Fruit fly (Drosophila melanogaster) whole organism, embryonic: Measurements from ENCODE around the gene Bem46.
A peak's percentile ranks its signal among the peaks of the same experiment; 100 is the strongest.

ENCODE experiments used
- Awh ChIP-seq: fragments of 200-800 bp; sonication (Bioruptor generic); IDR thresholded peaks from 2 replicates; pipeline ENCODE4, ENCODE4 v1.3.6; 2022; ENCODE audit warnings: missing biosample characterization, missing genetic modification characterization
- CG10267 ChIP-seq: fragments of 200-800 bp; sonication (Bioruptor generic); optimal IDR thresholded peaks from 2 replicates; lab custom pipeline; 2018; ENCODE audit warnings: missing biosample characterization, mild to moderate bottlenecking, missing genetic modification characterization, moderate library complexity
- CG10959 ChIP-seq: fragments of 200-800 bp; sonication (Bioruptor generic); IDR thresholded peaks from 2 replicates; pipeline ENCODE4 v1.3.6; 2022; ENCODE audit warnings: missing biosample characterization, missing genetic modification characterization
- CG11093 ChIP-seq: fragments of 200-800 bp; sonication (Bioruptor generic); IDR thresholded peaks from 3 replicates; pipeline ENCODE4 v1.3.6; 2022; ENCODE audit warnings: missing biosample characterization, missing genetic modification characterization
- CG12942 ChIP-seq: fragments of 200-800 bp; sonication (Bioruptor generic); optimal IDR thresholded peaks from 3 replicates; lab custom pipeline; 2016; ENCODE audit warnings: missing biosample characterization, missing genetic modification characterization
- CG17359 ChIP-seq: fragments of 200-800 bp; sonication (Bioruptor generic); optimal IDR thresholded peaks from 3 replicates; lab custom pipeline; 2018; ENCODE audit warnings: missing biosample characterization, mild to moderate bottlenecking, missing genetic modification characterization, moderate library complexity
- CG17612 ChIP-seq: fragments of 200-800 bp; sonication (Bioruptor generic); IDR thresholded peaks from 2 replicates; pipeline ENCODE4 v1.3.6; 2022; ENCODE audit warnings: missing biosample characterization, missing genetic modification characterization
- CG2120 ChIP-seq: fragments of 200-800 bp; sonication (Bioruptor generic); optimal IDR thresholded peaks from 3 replicates; lab custom pipeline; 2016; ENCODE audit warnings: missing biosample characterization, missing genetic modification characterization
- CG31441 ChIP-seq: fragments of 200-800 bp; sonication (Bioruptor generic); IDR thresholded peaks from 2 replicates; pipeline ENCODE4 v1.3.6; 2022; ENCODE audit warnings: missing biosample characterization, missing genetic modification characterization
- CG3281 ChIP-seq: fragments of 200-800 bp; sonication (Bioruptor generic); optimal IDR thresholded peaks from 3 replicates; lab custom pipeline; 2017; ENCODE audit warnings: missing biosample characterization, mild to moderate bottlenecking, missing genetic modification characterization
- CG3726 ChIP-seq: fragments of 200-800 bp; sonication (Bioruptor generic); IDR thresholded peaks from 3 replicates; pipeline ENCODE4, ENCODE4 v1.3.6; 2022; ENCODE audit warnings: missing biosample characterization, missing genetic modification characterization
- CG3995 ChIP-seq: fragments of 200-800 bp; sonication (Bioruptor generic); optimal IDR thresholded peaks from 3 replicates; lab custom pipeline; 2016; ENCODE audit warnings: missing biosample characterization, missing genetic modification characterization
- CG6683 ChIP-seq: fragments of 200-800 bp; sonication (Bioruptor generic); optimal IDR thresholded peaks from 2 replicates; lab custom pipeline; 2017; ENCODE audit warnings: missing biosample characterization, mild to moderate bottlenecking, missing genetic modification characterization, missing genetic modification reagents
- CG7357 ChIP-seq: fragments of 200-800 bp; sonication (Bioruptor generic); IDR thresholded peaks from 3 replicates; pipeline ENCODE4 v1.3.6; 2022; ENCODE audit warnings: missing biosample characterization, missing genetic modification characterization
- CG8281 ChIP-seq: fragments of 200-800 bp; sonication (Bioruptor generic); optimal IDR thresholded peaks from 2 replicates; lab custom pipeline; 2018; ENCODE audit warnings: missing biosample characterization, mild to moderate bottlenecking, missing genetic modification characterization, moderate library complexity
- CG8478 ChIP-seq: fragments of >200 bp; optimal IDR thresholded peaks from 2 replicates; lab custom pipeline; 2018
- CG8924 ChIP-seq: fragments of 200-800 bp; optimal IDR thresholded peaks from 3 replicates; lab custom pipeline; 2019; ENCODE audit warnings: missing biosample characterization, mild to moderate bottlenecking, missing genetic modification characterization, moderate library complexity
- CG9797 ChIP-seq: fragments of 200-800 bp; sonication (Bioruptor generic); optimal IDR thresholded peaks from 3 replicates; lab custom pipeline; 2018; ENCODE audit warnings: missing biosample characterization, mild to moderate bottlenecking, missing genetic modification characterization
- CG9932 ChIP-seq: fragments of 200-800 bp; sonication (Bioruptor generic); IDR thresholded peaks from 2 replicates; pipeline ENCODE4 v1.3.6; 2022; ENCODE audit warnings: missing biosample characterization, missing genetic modification characterization
- D19B ChIP-seq: fragments of 200-800 bp; sonication (Bioruptor generic); optimal IDR thresholded peaks from 2 replicates; lab custom pipeline; 2017; ENCODE audit warnings: missing biosample characterization, mild to moderate bottlenecking, missing genetic modification characterization
- Dbx ChIP-seq: fragments of 200-800 bp; sonication (Bioruptor generic); IDR thresholded peaks from 3 replicates; pipeline ENCODE4 v1.3.6; 2022; ENCODE audit warnings: missing biosample characterization, missing genetic modification characterization
- Dref ChIP-seq: fragments of 200-800 bp; sonication (Bioruptor generic); IDR thresholded peaks from 2 replicates; pipeline ENCODE4 v1.3.6; 2022; ENCODE audit warnings: missing biosample characterization, missing genetic modification characterization
- E2f2 ChIP-seq: fragments of 200-800 bp; sonication (Bioruptor generic); IDR thresholded peaks from 2 replicates; pipeline ENCODE4 v1.3.6; 2022; ENCODE audit warnings: missing biosample characterization, missing genetic modification characterization
- Hsf ChIP-seq: fragments of 200-800 bp; sonication (Bioruptor generic); optimal IDR thresholded peaks from 3 replicates; lab custom pipeline; 2016; ENCODE audit warnings: missing biosample characterization, missing genetic modification characterization
- Lpt ChIP-seq: fragments of >200 bp; optimal IDR thresholded peaks from 2 replicates; lab custom pipeline; 2018; ENCODE audit warnings: missing biosample characterization, missing genetic modification characterization
- MBD-R2 ChIP-seq: fragments of 200-800 bp; sonication (Bioruptor generic); IDR thresholded peaks from 2 replicates; pipeline ENCODE4 v1.3.6; 2022; ENCODE audit warnings: missing biosample characterization, missing genetic modification characterization
- MESR4 ChIP-seq: fragments of 200-800 bp; sonication (Bioruptor generic); optimal IDR thresholded peaks from 2 replicates; lab custom pipeline; 2018; ENCODE audit warnings: missing biosample characterization, mild to moderate bottlenecking, missing genetic modification characterization, moderate library complexity
- Med ChIP-seq: fragments of 200-800 bp; sonication (Bioruptor generic); peaks from one replicate; lab custom pipeline; 2016; ENCODE audit warnings: missing biosample characterization, missing genetic modification characterization, mild to moderate bottlenecking, inconsistent platforms, moderate library complexity
- Mes4 ChIP-seq: fragments of 200-800 bp; sonication (Bioruptor generic); optimal IDR thresholded peaks from 2 replicates; lab custom pipeline; 2016; ENCODE audit warnings: missing biosample characterization, missing genetic modification characterization
- Mrtf ChIP-seq: fragments of 200-800 bp; sonication (Bioruptor generic); IDR thresholded peaks from 3 replicates; pipeline ENCODE4 v1.3.6; 2022; ENCODE audit warnings: missing biosample characterization, missing genetic modification characterization
- Sry-δ ChIP-seq: fragments of 200-800 bp; sonication (Bioruptor generic); optimal IDR thresholded peaks from 2 replicates; lab custom pipeline; 2016; ENCODE audit warnings: missing biosample characterization, missing genetic modification characterization
- amos ChIP-seq: fragments of 200-800 bp; sonication (Bioruptor generic); IDR thresholded peaks from 2 replicates; pipeline ENCODE4 v1.3.6; 2022; ENCODE audit warnings: missing biosample characterization, missing genetic modification characterization; ENCODE audit not compliant: partially characterized antibody
- ara ChIP-seq: fragments of 200-800 bp; sonication (Bioruptor generic); IDR thresholded peaks from 2 replicates; pipeline ENCODE4 v1.3.6; 2022; ENCODE audit warnings: missing biosample characterization, missing genetic modification characterization
- disco-r ChIP-seq: fragments of 200-800 bp; sonication (Bioruptor generic); optimal IDR thresholded peaks from 2 replicates; lab custom pipeline; 2016; ENCODE audit warnings: missing biosample characterization, missing genetic modification characterization
- dmrt99B ChIP-seq: fragments of 200-800 bp; sonication (Bioruptor generic); optimal IDR thresholded peaks from 2 replicates; lab custom pipeline; 2018; ENCODE audit warnings: missing biosample characterization, mild to moderate bottlenecking, missing genetic modification characterization, moderate library complexity
- ftz-f1 ChIP-seq: fragments of 200-800 bp; sonication (Bioruptor generic); optimal IDR thresholded peaks from 2 replicates; lab custom pipeline; 2016; ENCODE audit warnings: missing biosample characterization, missing genetic modification characterization
- gem ChIP-seq: fragments of 200-800 bp; sonication (Bioruptor generic); optimal IDR thresholded peaks from 2 replicates; lab custom pipeline; 2019; ENCODE audit warnings: missing biosample characterization, mild to moderate bottlenecking, missing genetic modification characterization, moderate library complexity
- gsb ChIP-seq: fragments of 200-800 bp; sonication (Bioruptor generic); IDR thresholded peaks from 2 replicates; pipeline ENCODE4 v1.3.6; 2022; ENCODE audit warnings: missing biosample characterization, missing genetic modification characterization
- hb ChIP-seq: fragments of 200-800 bp; sonication (Bioruptor generic); IDR thresholded peaks from 3 replicates; pipeline ENCODE4 v1.3.6; 2022; ENCODE audit warnings: missing biosample characterization, missing genetic modification characterization; ENCODE audit not compliant: partially characterized antibody
- hkb ChIP-seq, 2 experiments: fragments of 200-800 bp in 1 of 2; fragments of >200 bp in 1 of 2; sonication (Bioruptor generic) in 1 of 2; IDR thresholded peaks in 1 of 2; optimal IDR thresholded peaks in 1 of 2; 2 replicates each; pipeline versions ENCODE4 v1.3.6 to Lab custom; 2017 to 2022; ENCODE audit warnings: missing biosample characterization in 1 of 2, missing genetic modification characterization in 1 of 2
- jigr1 ChIP-seq: fragments of 200-800 bp; sonication (Bioruptor generic); IDR thresholded peaks from 3 replicates; pipeline ENCODE4 v1.3.6; 2022; ENCODE audit warnings: missing biosample characterization, missing genetic modification characterization
- kah ChIP-seq: fragments of 200-800 bp; sonication (Bioruptor generic); optimal IDR thresholded peaks from 2 replicates; lab custom pipeline; 2018; ENCODE audit warnings: missing biosample characterization, mild to moderate bottlenecking, missing genetic modification characterization
- nau ChIP-seq: fragments of 200-800 bp; sonication (Bioruptor generic); optimal IDR thresholded peaks from 3 replicates; lab custom pipeline; 2017; ENCODE audit warnings: missing biosample characterization, mild to moderate bottlenecking, missing genetic modification characterization, missing genetic modification reagents
- nom ChIP-seq: fragments of 200-800 bp; sonication (Bioruptor generic); optimal IDR thresholded peaks from 2 replicates; lab custom pipeline; 2017; ENCODE audit warnings: missing biosample characterization, missing genetic modification characterization, mild to moderate bottlenecking, moderate library complexity, missing genetic modification reagents
- p53 ChIP-seq: fragments of 200-800 bp; sonication (Bioruptor generic); optimal IDR thresholded peaks from 2 replicates; lab custom pipeline; 2016; ENCODE audit warnings: missing biosample characterization, missing genetic modification characterization
- sr ChIP-seq: fragments of 200-800 bp; sonication (Bioruptor generic); IDR thresholded peaks from 3 replicates; pipeline ENCODE4 v1.3.6; 2022; ENCODE audit warnings: missing biosample characterization, missing genetic modification characterization
- ssp ChIP-seq: fragments of 200-800 bp; sonication (Bioruptor generic); IDR thresholded peaks from 2 replicates; pipeline ENCODE4 v1.3.6; 2022; ENCODE audit warnings: missing biosample characterization, missing genetic modification characterization
- tap ChIP-seq: fragments of 200-800 bp; optimal IDR thresholded peaks from 3 replicates; lab custom pipeline; 2019; ENCODE audit warnings: missing biosample characterization, mild to moderate bottlenecking, missing genetic modification characterization, moderate library complexity
- tgo ChIP-seq: fragments of 200-800 bp; sonication (Bioruptor generic); IDR thresholded peaks from 3 replicates; pipeline ENCODE4 v1.3.6; 2022; ENCODE audit warnings: missing biosample characterization, missing genetic modification characterization
- toy ChIP-seq: fragments of 200-800 bp; sonication (Bioruptor generic); IDR thresholded peaks from 2 replicates; pipeline ENCODE4 v1.3.6; 2022; ENCODE audit warnings: missing biosample characterization, missing genetic modification characterization
- trem ChIP-seq: fragments of 200-800 bp; optimal IDR thresholded peaks from 3 replicates; lab custom pipeline; 2019; ENCODE audit warnings: missing biosample characterization, mild to moderate bottlenecking, missing genetic modification characterization, moderate library complexity
- twi ChIP-seq: fragments of 200-800 bp; optimal IDR thresholded peaks from 2 replicates; lab custom pipeline; 2019; ENCODE audit warnings: missing biosample characterization, mild to moderate bottlenecking, missing genetic modification characterization, moderate library complexity

Gene Bem46

DNA sequence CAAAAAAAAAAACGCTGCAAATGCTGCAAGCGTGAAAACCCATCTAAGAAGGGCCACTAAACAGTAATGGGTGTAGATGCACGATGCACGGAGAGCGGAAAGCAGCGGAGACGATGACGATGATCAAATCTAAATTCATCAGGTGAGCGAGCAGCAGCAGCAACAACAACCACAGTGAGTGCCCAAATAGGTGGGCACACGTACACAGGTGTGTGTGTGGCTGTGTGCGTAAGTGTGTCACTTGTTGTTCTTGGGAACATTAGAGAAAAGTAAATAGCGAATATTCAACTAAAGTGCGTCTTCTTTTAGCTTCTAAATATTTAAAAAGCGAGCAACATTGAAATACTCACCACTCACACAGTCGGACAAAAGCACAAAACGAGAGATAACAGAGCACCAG is 5.3 kb downstream of the Bem46 start (continued):
- TF ChIP-seq gsb (GFP tag; lab: Robert Waterston, UW) = no peak
- TF ChIP-seq CG3995 (GFP tag; lab: Kevin White, UChicago) = no peak
- TF ChIP-seq Dref (GFP tag; lab: Robert Waterston, UW) = no peak
- no peak for TF ChIP-seq hb
- no peak for TF ChIP-seq nau (GFP tag; lab: Kevin White, UChicago)
- no peak for TF ChIP-seq tap (tag; lab: Kevin White, UChicago)
- peak; percentile 36 for TF ChIP-seq kah (GFP tag; lab: Kevin White, UChicago)
- no peak for TF ChIP-seq disco-r
- TF ChIP-seq ssp = no peak
- TF ChIP-seq CG12942 = no peak
- no peak for TF ChIP-seq D19B (GFP tag; lab: Kevin White, UChicago)
- no peak for TF ChIP-seq CG10959 (GFP tag; lab: Robert Waterston, UW)
- TF ChIP-seq ara (GFP tag; lab: Robert Waterston, UW) = no peak
- TF ChIP-seq CG8924 = no peak
- no peak for TF ChIP-seq p53 (GFP tag; lab: Kevin White, UChicago)

DNA sequence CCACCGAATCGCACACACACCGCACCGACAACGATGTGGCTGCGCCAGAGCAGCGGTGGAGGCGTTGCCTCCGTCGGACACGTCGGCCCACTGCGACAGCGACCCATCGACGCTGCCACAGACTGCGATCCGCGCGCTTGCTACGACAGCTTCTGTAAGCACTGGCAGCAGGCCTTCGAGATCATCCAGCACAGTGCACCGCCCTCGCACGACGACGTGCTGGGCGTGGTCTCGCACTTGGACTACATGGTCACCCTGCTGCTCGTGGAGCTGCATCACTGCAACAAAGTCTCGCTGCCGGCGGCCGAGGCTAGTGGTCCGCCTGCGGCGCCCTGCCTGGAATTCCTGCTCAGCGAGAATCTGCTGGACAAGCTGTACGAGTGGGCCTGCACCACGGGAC is 5.8 kb downstream of the Bem46 start:
- 0 out of 2 replicates have a peak, but pooled peaks have one; percentile 20 for TF ChIP-seq toy (GFP tag; lab: Robert Waterston, UW)
- no peak for TF ChIP-seq jigr1 (GFP tag; lab: Robert Waterston, UW)
- no peak for TF ChIP-seq trem (tag; lab: Kevin White, UChicago)
- no peak for TF ChIP-seq CG17359
- no peak for TF ChIP-seq CG2120
- TF ChIP-seq hkb (optimal IDR thresholded peaks at IDR 0.05; lab: Kevin White, UChicago) = no peak
- no peak for TF ChIP-seq hkb (GFP tag; IDR thresholded peaks at IDR 0.05; lab: Robert Waterston, UW)
- TF ChIP-seq CG7357 = 0 out of 3 replicates have a peak, but pooled peaks have one; percentile 15
- peak; percentile 22; the same call in 1 of the 3 replicates for TF ChIP-seq Dbx (GFP tag; lab: Robert Waterston, UW)
- peak; percentile 52; the same call in 1 of the 2 replicates for TF ChIP-seq Awh
- TF ChIP-seq CG6683 (GFP tag; lab: Kevin White, UChicago) = no peak
- TF ChIP-seq CG3281 (GFP tag; lab: Kevin White, UChicago) = no peak
- TF ChIP-seq CG31441 = no peak
- peak; percentile 82 for TF ChIP-seq CG8478 (lab: Kevin White, UChicago)
- 0 out of 3 replicates have a peak, but pooled peaks have one; percentile 21 for TF ChIP-seq CG11093
- no peak for TF ChIP-seq Mes4 (GFP tag; lab: Kevin White, UChicago)
- TF ChIP-seq Med = peak; percentile 44
- no peak for TF ChIP-seq Hsf
- no peak for TF ChIP-seq twi (tag; lab: Kevin White, UChicago)
- no peak for TF ChIP-seq dmrt99B (tag; lab: Kevin White, UChicago)

DNA sequence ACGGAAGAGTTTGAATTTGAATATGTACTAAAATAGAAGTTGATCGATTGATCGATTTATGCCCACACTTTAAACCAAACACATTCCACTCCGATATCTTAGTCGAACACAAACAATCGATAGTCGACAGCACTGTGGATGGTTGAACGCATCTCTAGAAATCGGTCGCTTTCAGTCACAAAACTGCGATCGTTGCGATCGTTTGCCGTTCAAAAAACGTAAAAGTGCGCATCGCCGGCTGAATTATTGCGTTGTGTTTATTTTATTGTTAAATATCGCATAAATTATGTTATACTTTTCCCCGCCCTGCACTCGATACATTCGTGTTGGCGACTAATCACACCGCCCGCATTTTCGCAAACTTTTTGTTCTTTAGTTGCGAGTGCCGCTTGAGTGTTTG is 11.2 kb downstream of the Bem46 start, which contains the start of gene Ccdc85:
Gene Ccdc85 (plus strand): TSS at position 174 of the 400 bp plus-strand sequence.
- peak; percentile 96 for TF ChIP-seq amos (GFP tag; lab: Robert Waterston, UW)
- TF ChIP-seq sr = 0 out of 3 replicates have a peak, but pooled peaks have one; percentile 18
- TF ChIP-seq MESR4 (GFP tag; lab: Kevin White, UChicago) = peak; percentile 36
- TF ChIP-seq CG10267 (tag; lab: Kevin White, UChicago) = peak; percentile 51
- no peak for TF ChIP-seq CG8478 (lab: Kevin White, UChicago)
- no peak for TF ChIP-seq gem (tag; lab: Kevin White, UChicago)
- TF ChIP-seq Lpt = no peak
- TF ChIP-seq CG17612 (GFP tag; lab: Robert Waterston, UW) = no peak
- TF ChIP-seq Sry-δ (GFP tag; lab: Kevin White, UChicago) = peak; percentile 95
- TF ChIP-seq nom = peak; percentile 8
- no peak for TF ChIP-seq Mrtf (GFP tag; lab: Robert Waterston, UW)
- peak; percentile 6; the same call in 1 of the 2 replicates for TF ChIP-seq CG9932 (GFP tag; lab: Robert Waterston, UW)
- peak; percentile 74 for TF ChIP-seq E2f2 (GFP tag; lab: Robert Waterston, UW)
- no peak for TF ChIP-seq tgo (GFP tag; lab: Robert Waterston, UW)
- TF ChIP-seq CG9797 (GFP tag; lab: Kevin White, UChicago) = peak; percentile 37
- TF ChIP-seq CG3726 = no peak
- no peak for TF ChIP-seq CG8281
- TF ChIP-seq MBD-R2 (GFP tag; lab: Robert Waterston, UW) = peak; percentile 36; the same call in 1 of the 2 replicates
- no peak for TF ChIP-seq ftz-f1 (GFP tag; lab: Kevin White, UChicago)
